Fruit fly (Drosophila melanogaster) whole organism, adult: ENCODE results near the gene mld.

Experiments
- CG11617 ChIP-seq: fragments of 200-800 bp; sonication (Bioruptor generic); optimal IDR thresholded peaks from 2 replicates; lab custom pipeline; 2017; ENCODE audit warnings: mild to moderate bottlenecking, missing biosample characterization, missing genetic modification reagents, missing genetic modification characterization
- CG12768 ChIP-seq: fragments of 200-800 bp; sonication (Bioruptor generic); optimal IDR thresholded peaks from 2 replicates; lab custom pipeline; 2017; ENCODE audit warnings: missing biosample characterization, missing genetic modification characterization, mild to moderate bottlenecking, moderate library complexity, missing genetic modification reagents
- CG14711 ChIP-seq: fragments of 200-800 bp; sonication (Bioruptor generic); optimal IDR thresholded peaks from 2 replicates; lab custom pipeline; 2018; ENCODE audit warnings: missing biosample characterization, mild to moderate bottlenecking, missing genetic modification characterization, moderate library complexity
- CG1620 ChIP-seq: fragments of 200-800 bp; sonication (Bioruptor generic); optimal IDR thresholded peaks from 2 replicates; lab custom pipeline; 2016; ENCODE audit warnings: missing biosample characterization, missing genetic modification characterization
- CG33017 ChIP-seq: fragments of 200-800 bp; sonication (Bioruptor generic); optimal IDR thresholded peaks from 2 replicates; lab custom pipeline; 2018; ENCODE audit warnings: missing biosample characterization, mild to moderate bottlenecking, missing genetic modification characterization, moderate library complexity
- CG5204 ChIP-seq: fragments of 200-800 bp; sonication (Bioruptor generic); optimal IDR thresholded peaks from 2 replicates; lab custom pipeline; 2016; ENCODE audit warnings: missing biosample characterization, missing genetic modification characterization
- CG7045 ChIP-seq: fragments of 200-800 bp; sonication (Bioruptor generic); optimal IDR thresholded peaks from 2 replicates; lab custom pipeline; 2017; ENCODE audit warnings: missing biosample characterization, mild to moderate bottlenecking, missing genetic modification characterization
- CG7101 ChIP-seq: fragments of 200-800 bp; sonication (Bioruptor generic); optimal IDR thresholded peaks from 2 replicates; lab custom pipeline; 2018; ENCODE audit warnings: missing biosample characterization, mild to moderate bottlenecking, missing genetic modification characterization, moderate library complexity
- Clk ChIP-seq: fragments of 200-800 bp; sonication (Bioruptor generic); optimal IDR thresholded peaks from 2 replicates; lab custom pipeline; 2017; ENCODE audit warnings: missing biosample characterization, missing genetic modification characterization
- Crg-1 ChIP-seq: fragments of 200-800 bp; sonication (Bioruptor generic); optimal IDR thresholded peaks from 2 replicates; lab custom pipeline; 2016; ENCODE audit warnings: missing biosample characterization, missing genetic modification characterization
- Hr96 ChIP-seq: fragments of 200-800 bp; sonication (Bioruptor generic); optimal IDR thresholded peaks from 2 replicates; lab custom pipeline; 2016; ENCODE audit warnings: missing biosample characterization, missing genetic modification characterization
- Mnt ChIP-seq: fragments of 200-800 bp; sonication (Bioruptor generic); optimal IDR thresholded peaks from 2 replicates; lab custom pipeline; 2016; ENCODE audit warnings: missing biosample characterization, mild to moderate bottlenecking, missing genetic modification characterization
- bab1 ChIP-seq: fragments of 200-800 bp; sonication (Bioruptor generic); optimal IDR thresholded peaks from 3 replicates; lab custom pipeline; 2019; ENCODE audit warnings: missing biosample characterization, mild to moderate bottlenecking, missing genetic modification characterization, moderate library complexity
- cic ChIP-seq: fragments of 200-800 bp; sonication (Bioruptor generic); optimal IDR thresholded peaks from 2 replicates; lab custom pipeline; 2017; ENCODE audit warnings: missing biosample characterization, mild to moderate bottlenecking, missing genetic modification characterization, moderate library complexity
- cnc ChIP-seq, 2 experiments: fragments of >200 bp; optimal IDR thresholded peaks; 2 replicates each; lab custom pipeline; 2017
- kay ChIP-seq: fragments of 200-800 bp; sonication (Bioruptor generic); peaks from one replicate; lab custom pipeline; 2016; ENCODE audit warnings: missing biosample characterization, missing genetic modification characterization, borderline replicate concordance
- ovo ChIP-seq: fragments of 200-800 bp; sonication (Bioruptor generic); optimal IDR thresholded peaks from 2 replicates; lab custom pipeline; 2016; ENCODE audit warnings: missing biosample characterization, missing genetic modification characterization
- pad ChIP-seq: fragments of 200-800 bp; sonication (Bioruptor generic); optimal IDR thresholded peaks from 3 replicates; lab custom pipeline; 2017; ENCODE audit warnings: missing biosample characterization, missing genetic modification characterization, mild to moderate bottlenecking, moderate library complexity, missing genetic modification reagents
- tj ChIP-seq: fragments of 200-800 bp; sonication (Bioruptor generic); optimal IDR thresholded peaks from 3 replicates; lab custom pipeline; 2017; ENCODE audit warnings: missing biosample characterization, mild to moderate bottlenecking, missing genetic modification characterization, moderate library complexity
- toe ChIP-seq: fragments of 200-800 bp; sonication (Bioruptor generic); optimal IDR thresholded peaks from 2 replicates; lab custom pipeline; 2016; ENCODE audit warnings: missing biosample characterization, missing genetic modification characterization

The mld gene

dm6 chr3R:24577355-24577754, 8.1 kb upstream of the mld start:
- TF ChIP-seq ovo (no peak), CG14711 (tag; lab: Kevin White, UChicago) (no peak), CG1620 (GFP tag; lab: Kevin White, UChicago) (no peak), cic (no peak), CG7101 (tag; lab: Kevin White, UChicago) (no peak), Crg-1 (GFP tag; lab: Kevin White, UChicago) (no peak), bab1 (no peak), Hr96 (no peak), Clk (GFP tag; lab: Kevin White, UChicago) (no peak), CG7045 (GFP tag; lab: Kevin White, UChicago) (no peak), CG33017 (tag; lab: Kevin White, UChicago) (no peak), pad (GFP tag; lab: Kevin White, UChicago) (no peak), kay (GFP tag; lab: Kevin White, UChicago) (no peak), Mnt (GFP tag; lab: Kevin White, UChicago) (no peak), cnc (optimal IDR thresholded peaks at IDR 0.05; lab: Kevin White, UChicago) (no peak), toe (GFP tag; lab: Kevin White, UChicago) (no peak), CG5204 (GFP tag; lab: Kevin White, UChicago) (no peak), CG11617 (GFP tag; lab: Kevin White, UChicago) (no peak), tj (GFP tag; lab: Kevin White, UChicago) (no peak), CG12768 (GFP tag; lab: Kevin White, UChicago) (no peak)

- TF ChIP-seq Clk (GFP tag; lab: Kevin White, UChicago), result no peak
- no peak for TF ChIP-seq CG12768 (GFP tag; lab: Kevin White, UChicago)
- TF ChIP-seq ovo, result no peak
- TF ChIP-seq CG33017 (tag; lab: Kevin White, UChicago), result no peak
- TF ChIP-seq Hr96, result no peak
- no peak for TF ChIP-seq toe (GFP tag; lab: Kevin White, UChicago)
Measured at dm6 chr3R:24580067-24580962, 5.1 kb upstream of the mld start.

dm6 chr3R:24580963-24581277, 4.5 kb upstream of the mld start:
- TF ChIP-seq tj (GFP tag; lab: Kevin White, UChicago) (no peak), ovo (no peak), Mnt (GFP tag; lab: Kevin White, UChicago) (no peak), kay (GFP tag; lab: Kevin White, UChicago) (no peak), cic (no peak), toe (GFP tag; lab: Kevin White, UChicago) (no peak), CG11617 (GFP tag; lab: Kevin White, UChicago) (no peak), CG12768 (GFP tag; lab: Kevin White, UChicago) (no peak), CG33017 (tag; lab: Kevin White, UChicago) (no peak), bab1 (no peak), Crg-1 (GFP tag; lab: Kevin White, UChicago) (no peak), cnc (optimal IDR thresholded peaks at IDR 0.05; lab: Kevin White, UChicago) (no peak), CG14711 (tag; lab: Kevin White, UChicago) (no peak)

dm6 chr3R:24581891-24582668, 3.4 kb upstream of the mld start:
- TF ChIP-seq Hr96 (no peak), Mnt (GFP tag; lab: Kevin White, UChicago) (peak; percentile 77), pad (GFP tag; lab: Kevin White, UChicago) (peak; percentile 77), CG14711 (tag; lab: Kevin White, UChicago) (no peak), Clk (GFP tag; lab: Kevin White, UChicago) (peak; percentile 6), cnc (optimal IDR thresholded peaks at IDR 0.05; lab: Kevin White, UChicago) (peak; percentile 74 to 86), CG7101 (tag; lab: Kevin White, UChicago) (peak; percentile 8), CG1620 (GFP tag; lab: Kevin White, UChicago) (no peak), CG5204 (GFP tag; lab: Kevin White, UChicago) (no peak), tj (GFP tag; lab: Kevin White, UChicago) (peak; percentile 73), CG7045 (GFP tag; lab: Kevin White, UChicago) (no peak), CG11617 (GFP tag; lab: Kevin White, UChicago) (no peak), ovo (peak; percentile 67), kay (GFP tag; lab: Kevin White, UChicago) (no peak), cic (peak; percentile 100), CG12768 (GFP tag; lab: Kevin White, UChicago) (peak; percentile 52), Crg-1 (GFP tag; lab: Kevin White, UChicago) (peak; percentile 23), CG33017 (tag; lab: Kevin White, UChicago) (peak; percentile 8)

dm6 chr3R:24582669-24582995, 2.8 kb upstream of the mld start, which contains the start of gene REPTOR:
Gene REPTOR, minus strand, starts transcription at chr3R:24582864.
- no peak for TF ChIP-seq kay (GFP tag; lab: Kevin White, UChicago)
- peak; percentile 44 for TF ChIP-seq CG14711 (tag; lab: Kevin White, UChicago)
- peak; percentile 68 for TF ChIP-seq ovo
- TF ChIP-seq CG7101 (tag; lab: Kevin White, UChicago), result peak; percentile 70
- TF ChIP-seq CG1620 (GFP tag; lab: Kevin White, UChicago), result peak; percentile 34
- no peak for TF ChIP-seq CG5204 (GFP tag; lab: Kevin White, UChicago)
- no peak for TF ChIP-seq Hr96
- no peak for TF ChIP-seq toe (GFP tag; lab: Kevin White, UChicago)
- peak; percentile 48 for TF ChIP-seq CG33017 (tag; lab: Kevin White, UChicago)
- TF ChIP-seq tj (GFP tag; lab: Kevin White, UChicago), result peak; percentile 93
- peak in 1 of 2 experiments; percentile 0 for TF ChIP-seq cnc (optimal IDR thresholded peaks at IDR 0.05; lab: Kevin White, UChicago)
- peak; percentile 48 for TF ChIP-seq Clk (GFP tag; lab: Kevin White, UChicago)
- TF ChIP-seq CG7045 (GFP tag; lab: Kevin White, UChicago), result peak; percentile 35
- TF ChIP-seq CG11617 (GFP tag; lab: Kevin White, UChicago), result no peak
- TF ChIP-seq Crg-1 (GFP tag; lab: Kevin White, UChicago), result peak; percentile 76
- TF ChIP-seq Mnt (GFP tag; lab: Kevin White, UChicago), result peak; percentile 81
- peak; percentile 52 for TF ChIP-seq pad (GFP tag; lab: Kevin White, UChicago)
- peak; percentile 22 for TF ChIP-seq bab1
- peak; percentile 65 for TF ChIP-seq cic
- peak; percentile 68 for TF ChIP-seq CG12768 (GFP tag; lab: Kevin White, UChicago)
